Worm (Caenorhabditis elegans) whole organism, young adult: ENCODE results near the gene ZK938.1.

Experiments used
- C06A6.2 ChIP-seq: fragments of 200-800 bp; sonication (Bioruptor generic); conservative IDR thresholded peaks from 2 replicates; pipeline ENCODE4 v1.3.6; 2022; ENCODE audit warnings: missing genetic modification characterization, missing compliant biosample characterization
- C17E4.6 ChIP-seq: fragments of 200-800 bp; sonication (Bioruptor generic); IDR thresholded peaks from 2 replicates; pipeline ENCODE4 v1.3.6; 2022; ENCODE audit warnings: missing genetic modification reagents, missing genetic modification characterization, missing compliant biosample characterization
- F37B4.10 ChIP-seq: fragments of 200-800 bp; sonication (Bioruptor generic); IDR thresholded peaks from 2 replicates; pipeline ENCODE4 v1.3.6; 2022; ENCODE audit warnings: missing genetic modification characterization, missing compliant biosample characterization
- F49E8.2 ChIP-seq: sonication (generic microtip); optimal IDR thresholded peaks from 3 replicates; lab custom pipeline; 2017; ENCODE audit warnings: missing genetic modification characterization, mild to moderate bottlenecking, missing compliant biosample characterization, antibody characterized with exemption, moderate library complexity; ENCODE audit not compliant: insufficient read depth
- K11D2.4 ChIP-seq: fragments of 200-800 bp; sonication (Bioruptor generic); IDR thresholded peaks from 2 replicates; pipeline ENCODE4 v1.3.6; 2022; ENCODE audit warnings: missing genetic modification reagents, missing genetic modification characterization, missing compliant biosample characterization
- Y53G8AR.9 ChIP-seq: fragments of 200-800 bp; sonication (Bioruptor generic); conservative IDR thresholded peaks from 2 replicates; pipeline ENCODE4 v1.3.6; 2022; ENCODE audit warnings: missing genetic modification reagents, missing genetic modification characterization, missing compliant biosample characterization
- akir-1 ChIP-seq: fragments of 200-800 bp; sonication (Bioruptor generic); optimal IDR thresholded peaks from 2 replicates; lab custom pipeline; 2018; ENCODE audit warnings: mild to moderate bottlenecking, missing genetic modification characterization, moderate library complexity, missing compliant biosample characterization
- ama-1 ChIP-seq, 3 experiments: fragments of 150-350 bp in 1 of 3; sonication (generic microtip) in 2 of 3; optimal IDR thresholded peaks; 2 replicates each; lab custom pipeline; 2014 to 2018; ENCODE audit warnings: missing biosample characterization in 2 of 3, missing genetic modification characterization in 2 of 3, missing genetic modification reagents in 2 of 3
- aptf-2 ChIP-seq: fragments of 200-800 bp; sonication (Bioruptor generic); conservative IDR thresholded peaks from 2 replicates; pipeline ENCODE4 v1.3.6; 2022; ENCODE audit warnings: missing genetic modification reagents, missing genetic modification characterization, missing compliant biosample characterization
- atf-7 ChIP-seq: sonication (generic microtip); optimal IDR thresholded peaks from 2 replicates; lab custom pipeline; 2017; ENCODE audit warnings: mild to moderate bottlenecking, missing genetic modification characterization, missing compliant biosample characterization
- cebp-1 ChIP-seq, 2 experiments: fragments of 200-800 bp in 1 of 2; sonication (Bioruptor generic) in 1 of 2; sonication (generic microtip) in 1 of 2; IDR thresholded peaks in 1 of 2; optimal IDR thresholded peaks in 1 of 2; 2 replicates each; pipeline versions ENCODE4 v1.3.6 to Lab custom; 2017 to 2022; ENCODE audit warnings: missing compliant biosample characterization in 2 of 2, missing genetic modification characterization in 2 of 2, mild to moderate bottlenecking in 1 of 2, missing genetic modification reagents in 1 of 2, moderate library complexity in 1 of 2
- ceh-100 ChIP-seq: fragments of 200-800 bp; sonication (Bioruptor generic); IDR thresholded peaks from 2 replicates; pipeline ENCODE4 v1.3.6; 2022; ENCODE audit warnings: missing genetic modification reagents, missing genetic modification characterization, missing compliant biosample characterization
- ceh-79 ChIP-seq: sonication (generic microtip); optimal IDR thresholded peaks from 2 replicates; lab custom pipeline; 2017; ENCODE audit warnings: mild to moderate bottlenecking, missing genetic modification characterization, missing compliant biosample characterization
- chd-7 ChIP-seq: sonication (generic microtip); optimal IDR thresholded peaks from 2 replicates; lab custom pipeline; 2016; ENCODE audit warnings: mild to moderate bottlenecking, missing genetic modification characterization, moderate library complexity, missing compliant biosample characterization
- die-1 ChIP-seq: sonication (generic microtip); optimal IDR thresholded peaks from 2 replicates; lab custom pipeline; 2016; ENCODE audit warnings: missing genotype, mild to moderate bottlenecking, missing genetic modification characterization, missing compliant biosample characterization
- egl-18 ChIP-seq: fragments of 200-800 bp; sonication (Bioruptor generic); IDR thresholded peaks from 2 replicates; pipeline ENCODE4 v1.3.6; 2022; ENCODE audit warnings: missing genetic modification reagents, missing genetic modification characterization, missing compliant biosample characterization
- egrh-3 ChIP-seq: fragments of 200-800 bp; sonication (Bioruptor generic); IDR thresholded peaks from 2 replicates; pipeline ENCODE4 v1.3.6; 2022; ENCODE audit warnings: missing genetic modification reagents, missing genetic modification characterization, missing compliant biosample characterization
- fkh-3 ChIP-seq: sonication (generic microtip); optimal IDR thresholded peaks from 2 replicates; lab custom pipeline; 2016; ENCODE audit warnings: mild to moderate bottlenecking, missing genetic modification characterization, missing compliant biosample characterization
- him-1 ChIP-seq: sonication (generic microtip); optimal IDR thresholded peaks from 2 replicates; lab custom pipeline; 2016; ENCODE audit warnings: missing genotype, missing genetic modification reagents, missing genetic modification characterization, missing compliant biosample characterization
- hlh-26 ChIP-seq: fragments of 200-800 bp; sonication (Bioruptor generic); conservative IDR thresholded peaks from 2 replicates; pipeline ENCODE4 v1.3.6; 2022; ENCODE audit warnings: missing genetic modification reagents, missing genetic modification characterization, missing compliant biosample characterization
- hmg-20 ChIP-seq: fragments of 200-800 bp; sonication (Bioruptor generic); IDR thresholded peaks from 2 replicates; pipeline ENCODE4 v1.3.6; 2022; ENCODE audit warnings: missing genetic modification reagents, missing genetic modification characterization, missing compliant biosample characterization
- let-526 ChIP-seq: fragments of 200-800 bp; sonication (Bioruptor generic); IDR thresholded peaks from 2 replicates; pipeline ENCODE4 v1.3.6; 2022; ENCODE audit warnings: missing genetic modification reagents, missing genetic modification characterization, missing compliant biosample characterization
- lin-35 ChIP-seq, 3 experiments: fragments of 150-350 bp in 2 of 3; sonication (generic microtip) in 1 of 3; optimal IDR thresholded peaks; 2 replicates each; lab custom pipeline; 2014 to 2018; ENCODE audit warnings: missing biosample characterization in 3 of 3, missing genetic modification characterization in 3 of 3, missing genetic modification reagents in 3 of 3
- lin-40 ChIP-seq: sonication (generic microtip); optimal IDR thresholded peaks from 2 replicates; lab custom pipeline; 2016; ENCODE audit warnings: missing genetic modification characterization, mild to moderate bottlenecking, missing compliant biosample characterization, missing genotype, missing genetic modification reagents
- madf-3 ChIP-seq: fragments of 200-800 bp; sonication (Bioruptor generic); IDR thresholded peaks from 2 replicates; pipeline ENCODE4 v1.3.6; 2022; ENCODE audit warnings: missing genetic modification reagents, missing genetic modification characterization, missing compliant biosample characterization
- madf-8 ChIP-seq: fragments of 200-800 bp; sonication (Bioruptor generic); conservative IDR thresholded peaks from 2 replicates; pipeline ENCODE4 v1.3.6; 2022; ENCODE audit warnings: missing genetic modification reagents, missing genetic modification characterization, missing compliant biosample characterization
- nfya-2 ChIP-seq: fragments of 200-800 bp; sonication (Bioruptor generic); IDR thresholded peaks from 2 replicates; pipeline ENCODE4 v1.3.6; 2022; ENCODE audit warnings: missing genetic modification reagents, missing genetic modification characterization, missing compliant biosample characterization
- nhr-27 ChIP-seq: fragments of 200-800 bp; sonication (Bioruptor generic); optimal IDR thresholded peaks from 2 replicates; lab custom pipeline; 2018; ENCODE audit warnings: mild to moderate bottlenecking, missing genetic modification characterization, moderate library complexity, missing compliant biosample characterization
- nhr-80 ChIP-seq: sonication (generic microtip); optimal IDR thresholded peaks from 2 replicates; lab custom pipeline; 2016; ENCODE audit warnings: missing genetic modification characterization, missing compliant biosample characterization
- pha-4 ChIP-seq: fragments of 150-350 bp; sonication (generic microtip); optimal IDR thresholded peaks from 2 replicates; lab custom pipeline; 2014; ENCODE audit warnings: missing biosample characterization, missing genetic modification reagents, missing genetic modification characterization
- sea-2 ChIP-seq: fragments of 200-800 bp; sonication (Bioruptor generic); IDR thresholded peaks from 2 replicates; pipeline ENCODE4 v1.3.6; 2022; ENCODE audit warnings: missing genetic modification characterization, missing compliant biosample characterization
- snpc-3.4 ChIP-seq: sonication (generic microtip); optimal IDR thresholded peaks from 2 replicates; lab custom pipeline; 2017; ENCODE audit warnings: missing genetic modification characterization, mild to moderate bottlenecking, missing compliant biosample characterization, antibody characterized with exemption, moderate library complexity, missing genotype, missing genetic modification reagents
- sptf-2 ChIP-seq: fragments of 200-800 bp; sonication (Bioruptor generic); optimal IDR thresholded peaks from 2 replicates; lab custom pipeline; 2018; ENCODE audit warnings: mild to moderate bottlenecking, missing genetic modification characterization, missing compliant biosample characterization
- unc-130 ChIP-seq: sonication (generic microtip); optimal IDR thresholded peaks from 2 replicates; lab custom pipeline; 2016; ENCODE audit warnings: missing genetic modification reagents, missing genetic modification characterization, missing compliant biosample characterization
- ztf-28 ChIP-seq: fragments of 200-800 bp; sonication (Bioruptor generic); IDR thresholded peaks from 2 replicates; pipeline ENCODE4 v1.3.6; 2022; ENCODE audit warnings: missing genetic modification reagents, missing genetic modification characterization, missing compliant biosample characterization

The ZK938.1 gene

DNA sequence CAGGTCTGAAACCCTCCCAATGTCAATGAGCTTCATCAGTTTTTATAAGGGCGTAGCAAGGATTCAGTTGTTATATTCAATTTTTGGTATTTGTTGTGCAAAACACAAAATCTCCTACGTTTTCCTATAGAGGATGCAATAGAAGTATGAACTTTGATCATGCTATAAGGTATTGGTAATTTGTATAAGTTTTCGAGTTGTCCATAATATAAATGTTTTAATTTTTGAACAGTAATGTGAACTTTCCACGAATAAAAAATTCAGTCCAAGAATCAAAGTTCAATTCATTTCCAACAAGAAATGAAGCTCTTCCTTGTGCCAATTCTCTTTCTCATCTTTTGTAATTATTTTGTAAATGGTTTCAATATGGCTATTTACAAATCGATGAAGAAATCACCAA, 1.8 kb downstream of the ZK938.1 start, which contains the start of gene ZK938.12:
Gene ZK938.12, plus strand, starts transcription at position 301 of the 400 bp plus-strand sequence.
- no peak for TF ChIP-seq F49E8.2
- no peak for TF ChIP-seq egl-18 (GFP tag; lab: Robert Waterston, UW)
- no peak for TF ChIP-seq snpc-3.4
- TF ChIP-seq aptf-2 (GFP tag; lab: Robert Waterston, UW), result no peak
- no peak for TF ChIP-seq C17E4.6 (GFP tag; lab: Robert Waterston, UW)
- TF ChIP-seq madf-3 (GFP tag; lab: Robert Waterston, UW), result no peak
- no peak for TF ChIP-seq hlh-26

DNA sequence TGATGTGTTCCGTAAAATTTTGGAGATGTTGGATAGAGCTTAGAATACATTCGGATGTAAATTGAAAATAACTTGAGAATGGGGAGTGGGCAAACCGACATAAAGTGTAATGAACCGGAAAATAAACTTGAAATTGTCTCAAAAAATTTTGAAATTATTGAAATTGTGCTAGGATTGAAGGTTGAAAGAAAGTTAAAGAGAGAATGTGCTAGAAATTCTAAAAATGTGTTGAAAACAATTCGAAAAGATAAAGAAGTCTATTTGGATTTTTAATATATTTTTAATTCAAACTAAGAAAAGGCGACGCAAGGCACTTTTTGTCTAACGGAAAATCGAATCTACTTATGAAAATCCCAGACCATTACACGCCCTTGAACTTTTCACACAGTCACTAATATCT, 4.6 kb downstream of the ZK938.1 start, which contains the start of gene ZK938.3:
Gene ZK938.3, minus strand, starts transcription at position 101 of the 400 bp plus-strand sequence.
- no peak for TF ChIP-seq ztf-28
- no peak for TF ChIP-seq K11D2.4 (GFP tag; lab: Robert Waterston, UW)
- no peak for TF ChIP-seq sptf-2 (GFP tag; lab: Kevin White, UChicago)
- no peak for TF ChIP-seq hmg-20 (GFP tag; lab: Robert Waterston, UW)
- no peak for TF ChIP-seq Y53G8AR.9 (GFP tag; lab: Robert Waterston, UW)
- no peak for TF ChIP-seq ceh-100 (GFP tag; lab: Robert Waterston, UW)
- TF ChIP-seq egl-18 (GFP tag; lab: Robert Waterston, UW), result no peak
- no peak for TF ChIP-seq him-1

DNA sequence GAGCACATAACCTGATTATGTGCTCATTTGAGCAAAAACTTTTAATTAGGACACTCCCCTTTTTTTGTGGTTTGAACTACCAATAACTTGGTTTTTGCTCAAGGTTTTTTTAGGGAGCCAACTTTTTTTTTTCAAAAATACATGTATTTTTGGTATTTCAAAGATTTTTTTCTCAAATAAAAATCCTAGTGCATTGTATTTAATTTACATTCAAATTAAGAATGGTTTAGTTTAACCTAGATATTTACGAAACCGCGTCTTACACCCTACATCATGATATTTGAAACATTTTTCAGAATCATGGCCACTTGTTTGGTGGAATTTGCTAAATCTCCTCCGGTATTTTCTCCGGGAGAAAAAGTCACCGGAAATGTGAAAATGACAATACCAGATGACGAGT, 5.7 kb downstream of the ZK938.1 start, which contains the start of gene arrd-5:
Gene arrd-5, plus strand, starts transcription at position 301 of the 400 bp plus-strand sequence.
- TF ChIP-seq him-1, result no peak
- TF ChIP-seq let-526 (GFP tag; lab: Robert Waterston, UW), result no peak
- TF ChIP-seq atf-7, result no peak
- TF ChIP-seq C06A6.2 (GFP tag; lab: Robert Waterston, UW), result no peak
- no peak for TF ChIP-seq nhr-27 (tag; lab: Kevin White, UChicago)

DNA sequence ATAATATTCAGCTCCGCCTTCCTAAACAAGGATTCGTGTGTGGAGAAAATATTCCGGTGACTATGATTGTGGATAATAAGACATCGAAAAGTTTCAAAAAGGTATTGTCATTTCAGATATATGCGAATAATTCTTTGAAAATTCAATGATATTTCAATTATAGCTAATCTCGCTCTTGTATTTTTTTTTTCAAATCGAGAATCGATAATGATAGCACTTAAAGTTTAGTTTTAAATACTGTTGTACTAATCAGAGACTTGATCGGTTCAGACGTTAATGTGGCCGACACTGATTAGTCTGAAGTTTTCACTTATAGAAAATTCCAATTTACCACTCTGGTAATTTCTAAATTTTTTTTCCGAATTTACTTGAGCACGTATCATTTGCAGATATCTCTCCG, 6.8 kb downstream of the ZK938.1 start:
- TF ChIP-seq akir-1 (GFP tag; lab: Kevin White, UChicago) (no peak), fkh-3 (tag; lab: Kevin White, UChicago) (no peak), aptf-2 (GFP tag; lab: Robert Waterston, UW) (no peak), lin-40 (tag; lab: Kevin White, UChicago) (no peak), madf-8 (no peak), cebp-1 (GFP tag; IDR thresholded peaks at IDR 0.05; lab: Robert Waterston, UW) (no peak), cebp-1 (tag; optimal IDR thresholded peaks at IDR 0.05; lab: Kevin White, UChicago) (no peak), egrh-3 (GFP tag; lab: Robert Waterston, UW) (no peak), chd-7 (tag; lab: Kevin White, UChicago) (no peak), unc-130 (no peak), lin-35 (GFP tag; optimal IDR thresholded peaks at IDR 0.05; lab: Kevin White, UChicago) (no peak), die-1 (no peak), hmg-20 (GFP tag; lab: Robert Waterston, UW) (no peak), ceh-79 (tag; lab: Kevin White, UChicago) (no peak), nhr-80 (tag; lab: Kevin White, UChicago) (no peak), nfya-2 (GFP tag; lab: Robert Waterston, UW) (no peak), F37B4.10 (no peak), sea-2 (no peak), ama-1 (optimal IDR thresholded peaks at IDR 0.05; lab: Kevin White, UChicago) (no peak), ama-1 (GFP tag; optimal IDR thresholded peaks at IDR 0.05; lab: Kevin White, UChicago) (no peak), pha-4 (no peak)
